Fruit fly (Drosophila melanogaster) whole organism, adult: ENCODE data around the gene Tnpo-SR.

ENCODE experiments used
- CG7101 ChIP-seq: fragments of 200-800 bp; sonication (Bioruptor generic); optimal IDR thresholded peaks from 2 replicates; lab custom pipeline; 2018; ENCODE audit warnings: missing biosample characterization, mild to moderate bottlenecking, missing genetic modification characterization, moderate library complexity
- Mnt ChIP-seq: fragments of 200-800 bp; sonication (Bioruptor generic); optimal IDR thresholded peaks from 2 replicates; lab custom pipeline; 2016; ENCODE audit warnings: missing biosample characterization, mild to moderate bottlenecking, missing genetic modification characterization
- ovo ChIP-seq: fragments of 200-800 bp; sonication (Bioruptor generic); optimal IDR thresholded peaks from 2 replicates; lab custom pipeline; 2016; ENCODE audit warnings: missing biosample characterization, missing genetic modification characterization
- pad ChIP-seq: fragments of 200-800 bp; sonication (Bioruptor generic); optimal IDR thresholded peaks from 3 replicates; lab custom pipeline; 2017; ENCODE audit warnings: missing biosample characterization, missing genetic modification characterization, mild to moderate bottlenecking, moderate library complexity, missing genetic modification reagents

dm6 chr2L:2724459-2724858, 35.3 kb upstream of the Tnpo-SR start:
- TF ChIP-seq Mnt = no peak
- TF ChIP-seq CG7101 (tag; lab: Kevin White, UChicago) = no peak
- no peak for TF ChIP-seq ovo (GFP tag; lab: Kevin White, UChicago)
- no peak for TF ChIP-seq pad
